Worm (Caenorhabditis elegans) whole organism, L2 larva: Measurements from ENCODE around the gene ZK813.2.

Experiments used
- C34F6.9 ChIP-seq: fragments of 150-350 bp; optimal IDR thresholded peaks from 2 replicates; lab custom pipeline; 2014; ENCODE audit warnings: missing biosample characterization, missing genetic modification characterization
- F13H6.1 ChIP-seq: sonication (generic microtip); optimal IDR thresholded peaks from 2 replicates; lab custom pipeline; 2016; ENCODE audit warnings: missing genetic modification characterization, missing compliant biosample characterization
- R02D3.7 ChIP-seq: fragments of 150-350 bp; optimal IDR thresholded peaks from 2 replicates; lab custom pipeline; 2014; ENCODE audit warnings: missing biosample characterization, missing genetic modification characterization
- ZK546.5 ChIP-seq: sonication (generic microtip); optimal IDR thresholded peaks from 2 replicates; lab custom pipeline; 2017; ENCODE audit warnings: missing biosample characterization, missing genetic modification characterization
- blmp-1 ChIP-seq: sonication (generic microtip); optimal IDR thresholded peaks from 2 replicates; lab custom pipeline; 2017; ENCODE audit warnings: missing genetic modification characterization, mild to moderate bottlenecking, missing compliant biosample characterization, antibody characterized with exemption, moderate library complexity; ENCODE audit not compliant: insufficient read depth
- ceh-16 ChIP-seq: fragments of 150-350 bp; optimal IDR thresholded peaks from 2 replicates; lab custom pipeline; 2014; ENCODE audit warnings: missing biosample characterization, missing genetic modification characterization
- ceh-82 ChIP-seq: fragments of 150-350 bp; optimal IDR thresholded peaks from 2 replicates; lab custom pipeline; 2014; ENCODE audit warnings: missing biosample characterization, missing genetic modification characterization
- crh-2 ChIP-seq: sonication (generic microtip); optimal IDR thresholded peaks from 2 replicates; lab custom pipeline; 2017; ENCODE audit warnings: missing biosample characterization, missing genetic modification characterization
- dmd-4 ChIP-seq: sonication (generic microtip); optimal IDR thresholded peaks from 2 replicates; lab custom pipeline; 2017; ENCODE audit warnings: missing biosample characterization, missing genetic modification characterization
- egl-27 ChIP-seq: sonication (generic microtip); optimal IDR thresholded peaks from 3 replicates; lab custom pipeline; 2017; ENCODE audit warnings: missing biosample characterization, missing genetic modification reagents, missing genetic modification characterization
- elt-1 ChIP-seq: fragments of 150-350 bp; optimal IDR thresholded peaks from 2 replicates; lab custom pipeline; 2014; ENCODE audit warnings: missing biosample characterization, missing genetic modification characterization
- fos-1 ChIP-seq: fragments of 150-350 bp; optimal IDR thresholded peaks from 2 replicates; lab custom pipeline; 2014; ENCODE audit warnings: missing biosample characterization, missing genetic modification characterization
- lin-11 ChIP-seq: fragments of 150-350 bp; sonication (generic microtip); optimal IDR thresholded peaks from 2 replicates; lab custom pipeline; 2014; ENCODE audit warnings: missing biosample characterization, missing genetic modification characterization, inconsistent platforms, mixed read lengths
- lin-39 ChIP-seq: fragments of 150-350 bp; optimal IDR thresholded peaks from 2 replicates; lab custom pipeline; 2014; ENCODE audit warnings: missing biosample characterization, missing genetic modification reagents, missing genetic modification characterization
- lsy-2 ChIP-seq, 2 experiments: fragments of 150-350 bp in 1 of 2; sonication (generic microtip) in 1 of 2; optimal IDR thresholded peaks; 2 replicates each; lab custom pipeline; 2014 to 2017; ENCODE audit warnings: missing biosample characterization in 2 of 2, missing genetic modification characterization in 2 of 2
- mab-5 ChIP-seq: fragments of 150-350 bp; optimal IDR thresholded peaks from 2 replicates; lab custom pipeline; 2014; ENCODE audit warnings: missing biosample characterization, missing genetic modification characterization
- mdl-1 ChIP-seq, 2 experiments: fragments of 150-350 bp in 1 of 2; sonication (generic microtip) in 1 of 2; optimal IDR thresholded peaks; 2 replicates each; lab custom pipeline; 2017; ENCODE audit warnings: missing biosample characterization in 2 of 2, missing genetic modification characterization in 2 of 2
- nhr-10 ChIP-seq: sonication (generic microtip); optimal IDR thresholded peaks from 2 replicates; lab custom pipeline; 2017; ENCODE audit warnings: missing biosample characterization, missing genetic modification characterization
- nhr-21 ChIP-seq: fragments of 150-350 bp; optimal IDR thresholded peaks from 2 replicates; lab custom pipeline; 2014; ENCODE audit warnings: missing biosample characterization, missing genetic modification characterization
- nhr-23 ChIP-seq: fragments of 150-350 bp; optimal IDR thresholded peaks from 2 replicates; lab custom pipeline; 2014; ENCODE audit warnings: missing biosample characterization, missing genetic modification reagents, missing genetic modification characterization
- nhr-237 ChIP-seq: fragments of 150-350 bp; optimal IDR thresholded peaks from 2 replicates; lab custom pipeline; 2014; ENCODE audit warnings: missing biosample characterization, missing genetic modification characterization
- nhr-25 ChIP-seq: fragments of 150-350 bp; sonication (generic microtip); optimal IDR thresholded peaks from 3 replicates; lab custom pipeline; 2014; ENCODE audit warnings: missing biosample characterization, missing genetic modification characterization
- nhr-6 ChIP-seq: fragments of 150-350 bp; optimal IDR thresholded peaks from 2 replicates; lab custom pipeline; 2014; ENCODE audit warnings: missing biosample characterization, missing genetic modification characterization
- nhr-77 ChIP-seq: fragments of 150-350 bp; optimal IDR thresholded peaks from 2 replicates; lab custom pipeline; 2014; ENCODE audit warnings: missing biosample characterization, missing genetic modification characterization
- peb-1 ChIP-seq: fragments of 150-350 bp; optimal IDR thresholded peaks from 2 replicates; lab custom pipeline; 2014; ENCODE audit warnings: missing biosample characterization, missing genetic modification characterization
- sma-3 ChIP-seq: sonication (generic microtip); optimal IDR thresholded peaks from 2 replicates; lab custom pipeline; 2016; ENCODE audit warnings: missing genetic modification reagents, missing genetic modification characterization, missing compliant biosample characterization
- sma-9 ChIP-seq, 2 experiments: fragments of 150-350 bp in 1 of 2; sonication (generic microtip) in 1 of 2; optimal IDR thresholded peaks; 2 replicates each; lab custom pipeline; 2014 to 2016; ENCODE audit warnings: missing genetic modification characterization in 2 of 2, mild to moderate bottlenecking in 1 of 2, missing biosample characterization in 1 of 2, missing compliant biosample characterization in 1 of 2, missing genetic modification reagents in 1 of 2, moderate library complexity in 1 of 2
- unc-39 ChIP-seq: fragments of 150-350 bp; optimal IDR thresholded peaks from 2 replicates; lab custom pipeline; 2014; ENCODE audit warnings: missing biosample characterization, missing genetic modification characterization
- zag-1 ChIP-seq: fragments of 150-350 bp; optimal IDR thresholded peaks from 2 replicates; lab custom pipeline; 2014; ENCODE audit warnings: missing biosample characterization, missing genetic modification characterization
- ztf-1 ChIP-seq: fragments of 200-800 bp; sonication (Bioruptor generic); conservative IDR thresholded peaks from 2 replicates; pipeline ENCODE4 v1.3.6; 2022; ENCODE audit warnings: missing genetic modification characterization, missing compliant biosample characterization
- ztf-11 ChIP-seq: sonication (generic microtip); optimal IDR thresholded peaks from 2 replicates; lab custom pipeline; 2017; ENCODE audit warnings: missing biosample characterization, missing genetic modification characterization

The ZK813.2 gene

ce11 chrX:3403195-3403594 is 40.4 kb upstream of the ZK813.2 start, which contains the start of gene vit-5:
vit-5 (plus strand) TSS chrX:3403471.
- TF ChIP-seq ztf-11 (tag; lab: Kevin White, UChicago): no peak
- TF ChIP-seq egl-27: no peak
- TF ChIP-seq ztf-1: no peak
- TF ChIP-seq zag-1 (tag; lab: Kevin White, UChicago): no peak
- no peak for TF ChIP-seq mdl-1 (tag; optimal IDR thresholded peaks at IDR 0.05; lab: Kevin White, UChicago)
- TF ChIP-seq lin-11 (tag; lab: Kevin White, UChicago): no peak

- TF ChIP-seq ztf-11 (tag; lab: Kevin White, UChicago) (no peak), lsy-2 (tag; optimal IDR thresholded peaks at IDR 0.05; lab: Kevin White, UChicago) (no peak), sma-3 (GFP tag; lab: Kevin White, UChicago) (no peak), ZK546.5 (tag; lab: Kevin White, UChicago) (no peak), C34F6.9 (tag; lab: Kevin White, UChicago) (no peak), nhr-21 (tag; lab: Kevin White, UChicago) (no peak), zag-1 (tag; lab: Kevin White, UChicago) (no peak), mdl-1 (tag; optimal IDR thresholded peaks at IDR 0.05; lab: Kevin White, UChicago) (no peak), nhr-23 (tag; lab: Kevin White, UChicago) (no peak), nhr-77 (tag; lab: Kevin White, UChicago) (no peak), lin-39 (tag; lab: Kevin White, UChicago) (no peak), F13H6.1 (tag; lab: Kevin White, UChicago) (no peak), dmd-4 (tag; lab: Kevin White, UChicago) (no peak), nhr-237 (no peak), nhr-25 (no peak), mab-5 (tag; lab: Kevin White, UChicago) (no peak), peb-1 (tag; lab: Kevin White, UChicago) (no peak), nhr-6 (tag; lab: Kevin White, UChicago) (no peak)
These were observed 34.8 kb upstream of the ZK813.2 start for ce11 chrX:3408717-3409303.

ce11 chrX:3411565-3412022 is 32.0 kb upstream of the ZK813.2 start, which contains the start of gene unc-78:
unc-78 (minus strand) TSS chrX:3411615.
- TF ChIP-seq ceh-82 (tag; lab: Kevin White, UChicago) (no peak), fos-1 (tag; lab: Kevin White, UChicago) (peak; percentile 33), F13H6.1 (tag; lab: Kevin White, UChicago) (peak; percentile 29)

- TF ChIP-seq nhr-25 (peak; percentile 37), nhr-23 (tag; lab: Kevin White, UChicago) (no peak)
- TF ChIP-seq, all 48 proteins: peak for 1
These were observed 28.9 kb upstream of the ZK813.2 start, which contains the start of gene dhs-27 for ce11 chrX:3414660-3415144. dhs-27 (minus strand) TSS chrX:3414710.

- no peak for TF ChIP-seq C34F6.9 (tag; lab: Kevin White, UChicago)
- no peak for TF ChIP-seq ceh-16 (tag; lab: Kevin White, UChicago)
- TF ChIP-seq R02D3.7 (tag; lab: Kevin White, UChicago): no peak
- no peak for TF ChIP-seq nhr-77 (tag; lab: Kevin White, UChicago)
- no peak for TF ChIP-seq blmp-1 (tag; lab: Kevin White, UChicago)
- no peak for TF ChIP-seq sma-9 (GFP tag; optimal IDR thresholded peaks at IDR 0.05; lab: Kevin White, UChicago)
- TF ChIP-seq sma-9 (tag; optimal IDR thresholded peaks at IDR 0.05; lab: Kevin White, UChicago): no peak
- no peak for TF ChIP-seq elt-1 (tag; lab: Kevin White, UChicago)
- no peak for TF ChIP-seq F13H6.1 (tag; lab: Kevin White, UChicago)
- TF ChIP-seq ZK546.5 (tag; lab: Kevin White, UChicago): no peak
- TF ChIP-seq sma-3 (GFP tag; lab: Kevin White, UChicago): no peak
- TF ChIP-seq crh-2: no peak
- TF ChIP-seq nhr-10 (tag; lab: Kevin White, UChicago): no peak
- TF ChIP-seq unc-39 (tag; lab: Kevin White, UChicago): no peak
These were observed 27.6 kb upstream of the ZK813.2 start for ce11 chrX:3416063-3416462.
